Fruit fly (Drosophila melanogaster): ENCODE measurements around the gene CG8012.

DNA sequence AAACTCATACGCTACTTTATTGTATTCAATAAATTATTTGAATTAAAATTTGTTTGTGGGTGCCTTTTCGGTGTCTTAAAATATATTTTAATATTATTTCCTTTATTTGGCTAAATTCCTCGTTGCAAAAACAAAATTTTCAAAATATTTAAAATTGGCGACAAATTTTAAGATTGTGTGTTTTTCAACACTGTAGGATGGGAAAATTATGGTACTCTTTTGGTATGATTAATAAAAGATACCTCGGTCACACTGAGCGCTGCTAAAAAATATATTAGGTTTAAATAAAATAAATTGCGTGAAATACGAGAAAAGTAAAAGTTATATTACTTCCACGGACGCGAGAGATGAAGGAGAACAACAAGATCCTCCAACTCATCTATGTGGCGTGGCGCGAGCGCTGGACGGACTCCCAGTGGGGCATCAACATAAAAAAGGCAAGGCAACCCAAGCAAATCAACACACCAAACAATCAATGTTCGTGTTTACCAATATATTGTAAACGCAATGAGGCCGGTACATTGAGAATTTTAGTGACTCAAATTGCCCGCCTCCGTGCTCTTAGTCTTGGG lies 24.0 kb upstream of the CG8012 start, which contains the start of gene MED24:
- TF ChIP-seq svp (GFP tag) (no peak), achi (GFP tag; optimal IDR thresholded peaks at IDR 0.05) (no peak), Gug (GFP tag; IDR thresholded peaks at IDR 0.05) (no peak), CG3919 (GFP tag; optimal IDR thresholded peaks at IDR 0.05) (no peak)
